Worm (Caenorhabditis elegans): ENCODE measurements around the gene mcat-1.

DNA sequence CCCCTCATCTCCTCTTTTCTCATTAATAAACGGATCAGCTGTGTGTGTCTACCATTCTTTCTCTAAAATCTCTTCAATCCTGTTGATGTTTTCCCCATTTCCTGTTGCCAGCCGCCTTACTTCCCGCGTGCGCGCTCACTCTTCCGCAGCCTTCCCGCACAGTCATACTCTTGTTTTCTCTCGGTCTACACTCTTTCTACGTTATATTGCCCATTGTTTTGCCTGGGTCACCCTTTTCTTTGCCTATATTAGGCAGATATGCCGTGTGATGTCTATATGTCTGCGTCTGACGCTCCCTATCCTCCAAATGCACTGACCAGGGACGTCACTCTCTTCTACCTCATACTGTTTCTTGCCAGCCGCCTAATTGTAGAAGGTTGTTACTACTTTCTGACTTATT lies 25.0 kb downstream of the mcat-1 start:
- TF ChIP-seq snpc-4 (tag; optimal IDR thresholded peaks at IDR 0.05) (no peak), elt-3 (tag; optimal IDR thresholded peaks at IDR 0.05) (peak; percentile 60), bed-3 (GFP tag; optimal IDR thresholded peaks at IDR 0.05) (no peak), unc-39 (tag; optimal IDR thresholded peaks at IDR 0.05) (no peak), nhr-12 (tag; optimal IDR thresholded peaks at IDR 0.05) (no peak), nhr-28 (tag; optimal IDR thresholded peaks at IDR 0.05) (no peak), ham-2 (GFP tag; optimal IDR thresholded peaks at IDR 0.05) (peak; percentile 91), pha-4 (tag; optimal IDR thresholded peaks at IDR 0.05) (peak; percentile 82), lin-13 (tag; optimal IDR thresholded peaks at IDR 0.05) (peak; percentile 17), ces-1 (GFP tag; optimal IDR thresholded peaks at IDR 0.05) (peak; percentile 16), nhr-237 (tag; optimal IDR thresholded peaks at IDR 0.05) (peak; percentile 50)
